Worm (Caenorhabditis elegans) whole organism, early embryonic: ENCODE results near the gene R11D1.3.

Source experiments
- B0310.2 ChIP-seq: sonication (generic microtip); optimal IDR thresholded peaks from 2 replicates; lab custom pipeline; 2016; ENCODE audit warnings: mild to moderate bottlenecking, missing genetic modification characterization, missing compliant biosample characterization
- F13C5.2 ChIP-seq: sonication (generic microtip); optimal IDR thresholded peaks from 2 replicates; lab custom pipeline; 2017; ENCODE audit warnings: mild to moderate bottlenecking, missing genetic modification characterization, inconsistent platforms, missing compliant biosample characterization
- aly-1 ChIP-seq: sonication (generic microtip); optimal IDR thresholded peaks from 2 replicates; lab custom pipeline; 2016; ENCODE audit warnings: missing genetic modification characterization, missing compliant biosample characterization
- ama-1 ChIP-seq: fragments of 150-350 bp; optimal IDR thresholded peaks from 2 replicates; lab custom pipeline; 2014
- ceh-13 ChIP-seq: fragments of 200-800 bp; sonication (Bioruptor generic); optimal IDR thresholded peaks from 2 replicates; lab custom pipeline; 2018; ENCODE audit warnings: mild to moderate bottlenecking, missing genetic modification characterization, missing compliant biosample characterization
- ceh-36 ChIP-seq: sonication (generic microtip); optimal IDR thresholded peaks from 2 replicates; lab custom pipeline; 2016; ENCODE audit warnings: missing genetic modification characterization, inconsistent platforms, missing compliant biosample characterization
- ets-7 ChIP-seq: sonication (generic microtip); optimal IDR thresholded peaks from 2 replicates; lab custom pipeline; 2016; ENCODE audit warnings: missing genotype, missing genetic modification characterization, missing compliant biosample characterization
- flt-1 ChIP-seq: fragments of 200-800 bp; sonication (Bioruptor generic); IDR thresholded peaks from 2 replicates; pipeline ENCODE4 v1.3.6; 2022; ENCODE audit warnings: missing genetic modification characterization, missing compliant biosample characterization
- hmbx-1 ChIP-seq: sonication (generic microtip); optimal IDR thresholded peaks from 2 replicates; lab custom pipeline; 2016; ENCODE audit warnings: mild to moderate bottlenecking, missing genetic modification characterization, missing compliant biosample characterization
- hmg-4 ChIP-seq: fragments of 200-800 bp; sonication (Bioruptor generic); optimal IDR thresholded peaks from 2 replicates; lab custom pipeline; 2018; ENCODE audit warnings: mild to moderate bottlenecking, missing genetic modification characterization, missing compliant biosample characterization
- hnd-1 ChIP-seq: sonication (generic microtip); optimal IDR thresholded peaks from 2 replicates; lab custom pipeline; 2016; ENCODE audit warnings: missing genetic modification characterization, missing compliant biosample characterization
- pes-1 ChIP-seq: fragments of 200-800 bp; sonication (Bioruptor generic); IDR thresholded peaks from 2 replicates; pipeline ENCODE4 v1.3.6; 2022; ENCODE audit warnings: missing genetic modification reagents, missing genetic modification characterization, missing compliant biosample characterization
- scrt-1 ChIP-seq: fragments of 200-800 bp; sonication (Bioruptor generic); IDR thresholded peaks from 2 replicates; pipeline ENCODE4 v1.3.6; 2022; ENCODE audit warnings: missing genetic modification characterization, missing compliant biosample characterization
- sea-1 ChIP-seq: fragments of 200-800 bp; sonication (Bioruptor generic); conservative IDR thresholded peaks from 2 replicates; pipeline ENCODE4 v1.3.6; 2022; ENCODE audit warnings: missing genetic modification characterization, missing compliant biosample characterization
- tbx-11 ChIP-seq: fragments of 200-800 bp; sonication (Bioruptor generic); IDR thresholded peaks from 2 replicates; pipeline ENCODE4 v1.3.6; 2022; ENCODE audit warnings: missing genetic modification characterization, missing compliant biosample characterization
- tbx-37 ChIP-seq: fragments of 200-800 bp; sonication (Bioruptor generic); conservative IDR thresholded peaks from 2 replicates; pipeline ENCODE4 v1.3.6; 2022; ENCODE audit warnings: missing genetic modification reagents, missing genetic modification characterization, missing compliant biosample characterization
- tra-4 ChIP-seq: sonication (generic microtip); optimal IDR thresholded peaks from 2 replicates; lab custom pipeline; 2017; ENCODE audit warnings: missing genetic modification characterization, missing compliant biosample characterization

The R11D1.3 gene

DNA sequence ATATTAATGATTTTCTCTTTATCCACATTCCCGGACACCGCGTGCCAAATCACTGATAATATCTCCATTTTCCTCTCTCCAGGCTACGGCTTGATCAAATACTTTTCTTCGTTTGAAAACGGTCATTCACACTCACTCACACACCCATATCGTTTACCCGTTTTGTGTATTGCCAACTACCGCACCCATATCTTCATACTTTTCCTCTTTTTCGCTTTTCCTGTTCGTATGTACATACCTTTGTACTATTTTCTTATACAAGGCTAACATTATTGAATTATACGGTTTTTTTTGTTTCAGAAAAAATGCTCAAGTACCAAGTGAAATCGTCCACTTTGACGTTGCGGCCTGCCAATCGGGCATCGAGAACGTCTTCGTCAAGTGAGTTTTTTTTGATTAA lies 44.0 kb downstream of the R11D1.3 start, which contains the start of gene W05B10.4:
Gene W05B10.4 (plus strand): TSS at position 301 of the 400 bp plus-strand sequence.
- TF ChIP-seq aly-1 (tag; lab: Kevin White, UChicago) (no peak), tra-4 (no peak), scrt-1 (no peak), ceh-36 (tag; lab: Kevin White, UChicago) (no peak), ama-1 (lab: Kevin White, UChicago) (no peak), hmg-4 (GFP tag; lab: Kevin White, UChicago) (no peak), hmbx-1 (no peak), ceh-13 (no peak), flt-1 (no peak), sea-1 (GFP tag; lab: Robert Waterston, UW) (no peak), pes-1 (GFP tag; lab: Robert Waterston, UW) (no peak)

DNA sequence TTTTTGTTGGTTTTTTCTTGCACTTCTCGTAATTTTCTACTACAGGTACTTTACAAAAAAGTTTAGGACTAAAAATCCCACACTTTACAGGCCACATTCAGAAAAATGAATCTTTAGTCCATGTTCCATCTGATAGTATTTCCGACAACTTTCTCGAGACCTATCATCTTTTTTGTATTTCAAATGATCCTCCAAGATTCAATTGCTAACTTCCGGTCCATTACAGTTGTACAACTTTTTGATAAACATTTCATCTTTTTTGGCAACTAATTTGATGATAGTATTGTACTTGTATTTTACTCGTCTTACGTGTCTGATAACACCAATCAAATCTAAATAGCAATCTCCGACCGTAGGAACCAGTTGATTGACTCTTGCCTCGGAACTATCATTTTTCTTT lies 44.5 kb downstream of the R11D1.3 start:
- TF ChIP-seq hnd-1 (tag; lab: Kevin White, UChicago): no peak

DNA sequence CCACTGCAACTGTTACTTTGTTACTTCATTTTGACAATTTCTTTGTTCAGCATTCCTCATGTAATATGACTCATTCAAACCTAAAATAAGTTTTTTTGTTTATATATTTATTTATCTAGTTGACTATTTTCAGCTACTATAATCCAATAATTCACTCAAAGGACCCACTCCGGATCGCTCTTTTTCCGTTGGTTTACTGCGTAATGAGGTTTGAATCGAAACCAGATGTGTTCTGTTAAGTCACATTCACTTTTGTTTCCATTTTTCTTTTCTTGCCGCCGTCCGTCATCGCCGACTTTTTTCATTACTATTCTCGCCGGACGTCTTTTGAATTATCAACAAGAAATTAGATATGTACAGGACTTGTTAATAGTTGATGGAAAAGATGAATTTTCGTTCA lies 48.5 kb downstream of the R11D1.3 start:
- TF ChIP-seq scrt-1: no peak
- no peak for TF ChIP-seq tbx-37 (GFP tag; lab: Robert Waterston, UW)
- TF ChIP-seq hmbx-1: no peak
- no peak for TF ChIP-seq tbx-11 (GFP tag; lab: Robert Waterston, UW)
- TF ChIP-seq ceh-36 (tag; lab: Kevin White, UChicago): no peak
- TF ChIP-seq hmg-4 (GFP tag; lab: Kevin White, UChicago): no peak
- no peak for TF ChIP-seq aly-1 (tag; lab: Kevin White, UChicago)
- no peak for TF ChIP-seq pes-1 (GFP tag; lab: Robert Waterston, UW)
- no peak for TF ChIP-seq hnd-1 (tag; lab: Kevin White, UChicago)
- no peak for TF ChIP-seq F13C5.2 (tag; lab: Kevin White, UChicago)
- TF ChIP-seq ceh-13: no peak
- TF ChIP-seq flt-1: no peak

DNA sequence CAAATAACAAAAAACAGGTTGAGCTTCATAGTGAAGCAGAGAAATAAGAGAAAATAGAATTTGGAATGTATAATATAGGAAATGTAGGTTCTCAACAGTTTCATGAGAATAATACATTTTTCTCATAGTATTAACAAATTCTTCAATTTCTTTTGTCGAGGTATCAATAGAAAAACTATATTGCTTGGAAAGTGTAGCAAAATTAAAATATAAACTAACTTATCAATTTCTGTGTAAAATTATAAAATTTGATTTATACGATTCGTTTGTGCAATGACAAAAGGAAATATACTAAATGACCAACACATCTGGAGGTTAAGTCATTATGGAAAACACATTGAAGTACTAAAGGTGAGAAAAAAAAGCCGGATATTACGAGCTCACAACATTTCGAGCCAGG lies 50.3 kb downstream of the R11D1.3 start, which contains the start of gene W05B10.3:
Gene W05B10.3 (minus strand): TSS at position 101 of the 400 bp plus-strand sequence.
- TF ChIP-seq hmg-4 (GFP tag; lab: Kevin White, UChicago): no peak
- no peak for TF ChIP-seq F13C5.2 (tag; lab: Kevin White, UChicago)
- TF ChIP-seq ets-7 (tag; lab: Kevin White, UChicago): no peak
- no peak for TF ChIP-seq pes-1 (GFP tag; lab: Robert Waterston, UW)
- no peak for TF ChIP-seq tbx-37 (GFP tag; lab: Robert Waterston, UW)
- no peak for TF ChIP-seq ceh-13
- TF ChIP-seq tbx-11 (GFP tag; lab: Robert Waterston, UW): no peak
- no peak for TF ChIP-seq tra-4
- no peak for TF ChIP-seq hmbx-1
- no peak for TF ChIP-seq sea-1 (GFP tag; lab: Robert Waterston, UW)
- no peak for TF ChIP-seq ceh-36 (tag; lab: Kevin White, UChicago)
- TF ChIP-seq scrt-1: no peak
- TF ChIP-seq hnd-1 (tag; lab: Kevin White, UChicago): no peak
- TF ChIP-seq B0310.2 (tag; lab: Kevin White, UChicago): no peak
- no peak for TF ChIP-seq ama-1 (lab: Kevin White, UChicago)
- TF ChIP-seq aly-1 (tag; lab: Kevin White, UChicago): no peak
- TF ChIP-seq flt-1: no peak
